Fruit fly (Drosophila melanogaster) whole organism, adult: ENCODE measurements around the gene Cdk1.

Experiments
- CG11617 ChIP-seq: fragments of 200-800 bp; sonication (Bioruptor generic); optimal IDR thresholded peaks from 2 replicates; lab custom pipeline; 2017; ENCODE audit warnings: mild to moderate bottlenecking, missing biosample characterization, missing genetic modification reagents, missing genetic modification characterization
- CG14711 ChIP-seq: fragments of 200-800 bp; sonication (Bioruptor generic); optimal IDR thresholded peaks from 2 replicates; lab custom pipeline; 2018; ENCODE audit warnings: missing biosample characterization, mild to moderate bottlenecking, missing genetic modification characterization, moderate library complexity
- Clk ChIP-seq: fragments of 200-800 bp; sonication (Bioruptor generic); optimal IDR thresholded peaks from 2 replicates; lab custom pipeline; 2017; ENCODE audit warnings: missing biosample characterization, missing genetic modification characterization
- kay ChIP-seq: fragments of 200-800 bp; sonication (Bioruptor generic); peaks from one replicate; lab custom pipeline; 2016; ENCODE audit warnings: missing biosample characterization, missing genetic modification characterization, borderline replicate concordance
- pad ChIP-seq: fragments of 200-800 bp; sonication (Bioruptor generic); optimal IDR thresholded peaks from 3 replicates; lab custom pipeline; 2017; ENCODE audit warnings: missing biosample characterization, missing genetic modification characterization, mild to moderate bottlenecking, moderate library complexity, missing genetic modification reagents
- toe ChIP-seq: fragments of 200-800 bp; sonication (Bioruptor generic); optimal IDR thresholded peaks from 2 replicates; lab custom pipeline; 2016; ENCODE audit warnings: missing biosample characterization, missing genetic modification characterization

DNA sequence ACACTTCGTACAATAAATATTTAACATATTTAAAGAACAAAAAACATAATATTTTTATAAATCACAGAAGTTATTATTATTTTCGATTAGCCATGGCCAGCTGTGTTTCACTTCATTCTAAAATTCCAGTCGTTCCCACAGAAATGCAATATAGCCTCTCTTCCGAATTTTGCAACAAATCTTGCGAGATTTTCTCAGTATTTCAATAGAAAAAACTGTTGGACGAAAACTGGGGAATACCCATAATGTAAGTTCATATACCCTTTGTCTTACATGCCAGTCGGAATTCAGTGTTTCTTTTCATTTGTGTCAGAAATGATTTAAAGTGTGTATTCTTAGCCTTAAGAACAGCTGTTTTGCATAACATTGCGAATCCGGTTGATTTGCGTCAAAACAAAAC lies 29.6 kb downstream of the Cdk1 start, which contains the start of the genes CtsL4 and ClpP:
- TF ChIP-seq CG14711: no peak
- TF ChIP-seq pad (GFP tag; lab: Kevin White, UChicago): no peak
- no peak for TF ChIP-seq Clk
- no peak for TF ChIP-seq kay (GFP tag; lab: Kevin White, UChicago)
- TF ChIP-seq CG11617 (GFP tag; lab: Kevin White, UChicago): peak; percentile 35
- TF ChIP-seq toe (GFP tag; lab: Kevin White, UChicago): no peak
